Fruit fly (Drosophila melanogaster) S2 (cell line): ENCODE results near the gene CG10616.

ENCODE experiments used
- CG8478 ChIP-seq: fragments of >200 bp; optimal IDR thresholded peaks from 2 replicates; lab custom pipeline; 2018
- CTCF ChIP-seq, 2 experiments: fragments of >200 bp; optimal IDR thresholded peaks; 2 replicates each; lab custom pipeline; 2018

dm6 chr3L:12461953-12462352 is 9.6 kb upstream of the CG10616 start:
- no peak for TF ChIP-seq CG8478 (lab: Kevin White, UChicago)
- no peak for TF ChIP-seq CTCF (optimal IDR thresholded peaks at IDR 0.05; lab: Kevin White, UChicago)
